Fruit fly (Drosophila melanogaster): Measurements from ENCODE around the gene CG33282.

- no peak for TF ChIP-seq Sin3A (optimal IDR thresholded peaks at IDR 0.05)
- TF ChIP-seq Myc (optimal IDR thresholded peaks at IDR 0.05): no peak
- TF ChIP-seq insv (optimal IDR thresholded peaks at IDR 0.05): no peak
- no peak for TF ChIP-seq ttk (optimal IDR thresholded peaks at IDR 0.05)
These were observed 11.0 kb downstream of the CG33282 start for dm6 chr2L:3338566-3339215.

Measured in Kc167 (cell line).